Worm (Caenorhabditis elegans) whole organism, L1 larva: ENCODE measurements around the gene aco-2.

Experiments
- ceh-63 ChIP-seq: fragments of 200-800 bp; sonication (Bioruptor generic); optimal IDR thresholded peaks from 2 replicates; lab custom pipeline; 2018; ENCODE audit warnings: mild to moderate bottlenecking, missing genetic modification characterization, missing compliant biosample characterization
- efl-1 ChIP-seq, 4 experiments: fragments of 150-350 bp; optimal IDR thresholded peaks in 3 of 4; peaks in 1 of 4; 1 replicate in 1 of 4; 2 replicates in 3 of 4; lab custom pipeline; 2014; ENCODE audit warnings: missing biosample characterization in 2 of 4, missing genetic modification characterization in 2 of 4, missing genetic modification reagents in 2 of 4
- grh-1 ChIP-seq: fragments of 200-800 bp; sonication (Bioruptor generic); IDR thresholded peaks from 2 replicates; pipeline ENCODE4 v1.3.6; 2022; ENCODE audit warnings: missing genetic modification reagents, missing genetic modification characterization, missing compliant biosample characterization
- ztf-11 ChIP-seq, 2 experiments: sonication (generic microtip); optimal IDR thresholded peaks; 2 replicates each; lab custom pipeline; 2016 to 2017; ENCODE audit warnings: missing genetic modification characterization in 2 of 2, missing biosample characterization in 1 of 2, missing compliant biosample characterization in 1 of 2

- TF ChIP-seq ceh-63 (GFP tag; lab: Kevin White, UChicago) (no peak), efl-1 (optimal IDR thresholded peaks at IDR 0.05; lab: Kevin White, UChicago) (no peak), efl-1 (GFP tag; optimal IDR thresholded peaks at IDR 0.05 in 1 of 2; lab: Kevin White, UChicago) (no peak), ztf-11 (tag; optimal IDR thresholded peaks at IDR 0.05; lab: Kevin White, UChicago) (no peak), grh-1 (GFP tag; lab: Robert Waterston, UW) (no peak)
Observed at ce11 chrIII:7986585-7987171, 13.2 kb downstream of the aco-2 start, which contains the start of gene hrpk-2.
